Fruit fly (Drosophila melanogaster): ENCODE data around the gene CG32269.
A peak's percentile ranks its signal among the peaks of the same experiment; 100 is the strongest.

Gene CG32269

dm6 chr3L:3197464-3197863 is 11.3 kb downstream of the CG32269 start, which contains the start of gene CG14966 (continued):
- TF ChIP-seq cg (GFP tag; optimal IDR thresholded peaks at IDR 0.05) (no peak), Optix (GFP tag; IDR thresholded peaks at IDR 0.05) (no peak), CG15514 (GFP tag; optimal IDR thresholded peaks at IDR 0.05) (peak; percentile 83), CG14014 (GFP tag; IDR thresholded peaks at IDR 0.05) (peak; percentile 57; the same call in 1 of the 2 replicates), so (GFP tag; IDR thresholded peaks at IDR 0.05) (no peak), lola (GFP tag; optimal IDR thresholded peaks at IDR 0.05) (no peak), CG8478 (optimal IDR thresholded peaks at IDR 0.05) (no peak), CG11398 (GFP tag; optimal IDR thresholded peaks at IDR 0.05) (no peak), grau (tag; optimal IDR thresholded peaks at IDR 0.05) (peak; percentile 34), Jarid2 (GFP tag; optimal IDR thresholded peaks at IDR 0.05) (no peak), CG10267 (tag; optimal IDR thresholded peaks at IDR 0.05) (peak; percentile 68), CG34376 (GFP tag; optimal IDR thresholded peaks at IDR 0.05) (peak; percentile 79), dan (GFP tag; IDR thresholded peaks at IDR 0.05) (no peak), disco-r (GFP tag; optimal IDR thresholded peaks at IDR 0.05) (no peak), CG10462 (GFP tag; optimal IDR thresholded peaks at IDR 0.05) (no peak), CG32532 (GFP tag; IDR thresholded peaks at IDR 0.05) (peak; percentile 68), Dad (GFP tag; optimal IDR thresholded peaks at IDR 0.05) (no peak), Ets97D (GFP tag; optimal IDR thresholded peaks at IDR 0.05) (peak; percentile 67), nom (GFP tag; optimal IDR thresholded peaks at IDR 0.05) (peak; percentile 33), jing (GFP tag; optimal IDR thresholded peaks at IDR 0.05) (no peak), Ssrp (tag; optimal IDR thresholded peaks at IDR 0.05) (no peak), h (optimal IDR thresholded peaks at IDR 0.05) (no peak), run (tag; optimal IDR thresholded peaks at IDR 0.05) (no peak), gro (GFP tag; optimal IDR thresholded peaks at IDR 0.05) (peak; percentile 58), HmgD (GFP tag; optimal IDR thresholded peaks at IDR 0.05) (peak; percentile 44), CG12769 (tag; optimal IDR thresholded peaks at IDR 0.05) (peak; percentile 44), Xbp1 (GFP tag; optimal IDR thresholded peaks at IDR 0.05) (peak; percentile 52), CG1529 (GFP tag; optimal IDR thresholded peaks at IDR 0.05) (no peak), unc-4 (GFP tag; IDR thresholded peaks at IDR 0.05; ENCODE audit: partially characterized antibody) (peak; percentile 91), pita (GFP tag; optimal IDR thresholded peaks at IDR 0.05) (no peak), croc (GFP tag; conservative IDR thresholded peaks at IDR 0.05) (no peak), Pdp1 (GFP tag; optimal IDR thresholded peaks at IDR 0.05) (peak in 1 of 2 experiments; percentile 47), CG2120 (GFP tag; optimal IDR thresholded peaks at IDR 0.05) (peak; percentile 66), CG6854 (GFP tag; optimal IDR thresholded peaks at IDR 0.05) (no peak), CG8281 (tag; optimal IDR thresholded peaks at IDR 0.05) (no peak), org-1 (GFP tag; optimal IDR thresholded peaks at IDR 0.05) (no peak), Mrtf (GFP tag; IDR thresholded peaks at IDR 0.05) (no peak), Hand (GFP tag; optimal IDR thresholded peaks at IDR 0.05) (no peak), tll (GFP tag; optimal IDR thresholded peaks at IDR 0.05) (no peak), pho (GFP tag; optimal IDR thresholded peaks at IDR 0.05) (peak; percentile 29), CG3838 (GFP tag; optimal IDR thresholded peaks at IDR 0.05) (no peak), kay (GFP tag; optimal IDR thresholded peaks at IDR 0.05) (no peak), maf-S (GFP tag; optimal IDR thresholded peaks at IDR 0.05) (no peak), C15 (GFP tag; IDR thresholded peaks at IDR 0.05) (no peak), D19B (GFP tag; optimal IDR thresholded peaks at IDR 0.05) (no peak), Eip74EF (GFP tag; optimal IDR thresholded peaks at IDR 0.05) (no peak), row (GFP tag; IDR thresholded peaks at IDR 0.05) (peak; percentile 85), eve (GFP tag; optimal IDR thresholded peaks at IDR 0.05) (no peak), gfzf (GFP tag; optimal IDR thresholded peaks at IDR 0.05) (peak; percentile 42), gce (GFP tag; IDR thresholded peaks at IDR 0.05) (no peak), CG18764 (GFP tag; optimal IDR thresholded peaks at IDR 0.05) (no peak), CG12155 (GFP tag; optimal IDR thresholded peaks at IDR 0.05) (peak; percentile 32)
